Worm (Caenorhabditis elegans) whole organism, L1 larva: ENCODE data around the gene srxa-19.

Experiments
- Y116A8C.19 ChIP-seq: sonication (generic microtip); optimal IDR thresholded peaks from 2 replicates; lab custom pipeline; 2016; ENCODE audit warnings: missing compliant biosample characterization, missing genetic modification characterization, borderline replicate concordance
- aly-2 ChIP-seq: fragments of 150-350 bp; optimal IDR thresholded peaks from 2 replicates; lab custom pipeline; 2014; ENCODE audit warnings: missing biosample characterization, missing genetic modification characterization
- ces-1 ChIP-seq: fragments of 150-350 bp; optimal IDR thresholded peaks from 2 replicates; lab custom pipeline; 2014; ENCODE audit warnings: missing biosample characterization, missing genetic modification reagents, missing genetic modification characterization
- grh-1 ChIP-seq: fragments of 200-800 bp; sonication (Bioruptor generic); IDR thresholded peaks from 2 replicates; pipeline ENCODE4 v1.3.6; 2022; ENCODE audit warnings: missing genetic modification reagents, missing genetic modification characterization, missing compliant biosample characterization
- lsy-2 ChIP-seq, 2 experiments: fragments of 150-350 bp; optimal IDR thresholded peaks; 2 replicates each; lab custom pipeline; 2014; ENCODE audit warnings: missing biosample characterization in 2 of 2, missing genetic modification characterization in 2 of 2
- nhr-90 ChIP-seq: sonication (generic microtip); optimal IDR thresholded peaks from 2 replicates; lab custom pipeline; 2016; ENCODE audit warnings: mild to moderate bottlenecking, missing genetic modification characterization, missing compliant biosample characterization; ENCODE audit not compliant: poor library complexity
- pqm-1 ChIP-seq: sonication (generic microtip); optimal IDR thresholded peaks from 3 replicates; lab custom pipeline; 2017; ENCODE audit warnings: missing biosample characterization, missing genetic modification characterization
- snu-23 ChIP-seq: sonication (generic microtip); optimal IDR thresholded peaks from 2 replicates; lab custom pipeline; 2016; ENCODE audit warnings: missing genetic modification characterization, missing compliant biosample characterization
- unc-62 ChIP-seq: fragments of 150-350 bp; optimal IDR thresholded peaks from 2 replicates; lab custom pipeline; 2014; ENCODE audit warnings: missing biosample characterization, missing genetic modification reagents, missing genetic modification characterization

ce11 chrV:10152278-10152677 is 29.7 kb upstream of the srxa-19 start, which contains the start of gene srsx-28:
- TF ChIP-seq grh-1 = no peak
- TF ChIP-seq unc-62 (GFP tag; lab: Kevin White, UChicago) = no peak
- TF ChIP-seq Y116A8C.19 (tag; lab: Kevin White, UChicago) = no peak
- no peak for TF ChIP-seq snu-23 (GFP tag; lab: Kevin White, UChicago)
- TF ChIP-seq lsy-2 (tag; optimal IDR thresholded peaks at IDR 0.05; lab: Kevin White, UChicago) = no peak
- TF ChIP-seq ces-1 = no peak
- no peak for TF ChIP-seq nhr-90 (tag; lab: Kevin White, UChicago)
- TF ChIP-seq aly-2 (tag; lab: Kevin White, UChicago) = no peak
- TF ChIP-seq pqm-1 (tag; lab: Kevin White, UChicago) = no peak
